Worm (Caenorhabditis elegans) whole organism, L3 larva: ENCODE results near the gene nspc-5.
"Not testable (repeated sequence)": the region's sequence is repeated elsewhere in the genome, so short reads cannot be mapped to it uniquely, and the experiment has no call there.

Experiments
- R02D3.7 ChIP-seq: fragments of 150-350 bp; optimal IDR thresholded peaks from 2 replicates; lab custom pipeline; 2014; ENCODE audit warnings: missing biosample characterization, missing genetic modification characterization
- ZK546.5 ChIP-seq: sonication (generic microtip); optimal IDR thresholded peaks from 2 replicates; lab custom pipeline; 2017; ENCODE audit warnings: missing biosample characterization, missing genetic modification characterization
- aly-2 ChIP-seq: fragments of 150-350 bp; optimal IDR thresholded peaks from 2 replicates; lab custom pipeline; 2014; ENCODE audit warnings: missing biosample characterization, missing genetic modification characterization
- ama-1 ChIP-seq: fragments of 150-350 bp; optimal IDR thresholded peaks from 2 replicates; lab custom pipeline; 2018
- ceh-16 ChIP-seq: sonication (generic microtip); optimal IDR thresholded peaks from 2 replicates; lab custom pipeline; 2017; ENCODE audit warnings: missing biosample characterization, missing genetic modification characterization
- ceh-28 ChIP-seq: fragments of 150-350 bp; optimal IDR thresholded peaks from 2 replicates; lab custom pipeline; 2014; ENCODE audit warnings: missing biosample characterization, missing genetic modification reagents, missing genetic modification characterization
- ceh-9 ChIP-seq: sonication (generic microtip); optimal IDR thresholded peaks from 2 replicates; lab custom pipeline; 2018; ENCODE audit warnings: missing biosample characterization, missing genetic modification characterization
- egl-5 ChIP-seq: fragments of 150-350 bp; optimal IDR thresholded peaks from 2 replicates; lab custom pipeline; 2017; ENCODE audit warnings: missing biosample characterization, missing genetic modification reagents, missing genetic modification characterization, inconsistent platforms
- elt-1 ChIP-seq: fragments of 150-350 bp; optimal IDR thresholded peaks from 2 replicates; lab custom pipeline; 2014; ENCODE audit warnings: missing biosample characterization, missing genetic modification characterization
- elt-2 ChIP-seq: sonication (generic microtip); optimal IDR thresholded peaks from 2 replicates; lab custom pipeline; 2016; ENCODE audit warnings: missing genetic modification reagents, mild to moderate bottlenecking, missing genetic modification characterization, missing compliant biosample characterization
- elt-3 ChIP-seq, 3 experiments: fragments of 150-350 bp in 1 of 3; sonication (generic microtip) in 2 of 3; optimal IDR thresholded peaks; 2 replicates in 2 of 3; 4 replicates in 1 of 3; lab custom pipeline; 2014 to 2017; ENCODE audit warnings: missing biosample characterization in 3 of 3, missing genetic modification characterization in 3 of 3
- eor-1 ChIP-seq, 2 experiments: fragments of 150-350 bp; optimal IDR thresholded peaks; 2 replicates each; lab custom pipeline; 2014 to 2018; ENCODE audit warnings: missing biosample characterization in 2 of 2, missing genetic modification characterization in 2 of 2
- fkh-10 ChIP-seq: sonication (generic microtip); optimal IDR thresholded peaks from 2 replicates; lab custom pipeline; 2017; ENCODE audit warnings: missing biosample characterization, missing genetic modification reagents, missing genetic modification characterization
- fos-1 ChIP-seq: fragments of 150-350 bp; optimal IDR thresholded peaks from 2 replicates; lab custom pipeline; 2014; ENCODE audit warnings: missing biosample characterization, missing genetic modification characterization
- jun-1 ChIP-seq: fragments of 150-350 bp; optimal IDR thresholded peaks from 2 replicates; lab custom pipeline; 2014; ENCODE audit warnings: missing biosample characterization, missing genetic modification reagents, missing genetic modification characterization
- lin-39 ChIP-seq: fragments of 150-350 bp; optimal IDR thresholded peaks from 2 replicates; lab custom pipeline; 2018; ENCODE audit warnings: missing biosample characterization, missing genetic modification reagents, missing genetic modification characterization
- lsy-12 ChIP-seq: sonication (generic microtip); optimal IDR thresholded peaks from 2 replicates; lab custom pipeline; 2016; ENCODE audit warnings: mild to moderate bottlenecking, missing genetic modification characterization, missing compliant biosample characterization
- mdl-1 ChIP-seq: fragments of 150-350 bp; optimal IDR thresholded peaks from 2 replicates; lab custom pipeline; 2014; ENCODE audit warnings: missing biosample characterization, missing genetic modification characterization
- mml-1 ChIP-seq: fragments of 150-350 bp; sonication (generic microtip); optimal IDR thresholded peaks from 3 replicates; lab custom pipeline; 2014; ENCODE audit warnings: missing biosample characterization, missing genetic modification characterization
- nfya-1 ChIP-seq: sonication (generic microtip); optimal IDR thresholded peaks from 2 replicates; lab custom pipeline; 2017; ENCODE audit warnings: missing genetic modification characterization, mild to moderate bottlenecking, missing compliant biosample characterization, antibody characterized with exemption, moderate library complexity; ENCODE audit not compliant: insufficient read depth
- nhr-11 ChIP-seq: fragments of 150-350 bp; optimal IDR thresholded peaks from 2 replicates; lab custom pipeline; 2014; ENCODE audit warnings: missing biosample characterization, missing genetic modification characterization
- nhr-25 ChIP-seq: sonication (generic microtip); optimal IDR thresholded peaks from 2 replicates; lab custom pipeline; 2017; ENCODE audit warnings: missing biosample characterization, missing genetic modification characterization
- nhr-28 ChIP-seq: fragments of 150-350 bp; optimal IDR thresholded peaks from 2 replicates; lab custom pipeline; 2014; ENCODE audit warnings: missing biosample characterization, missing genetic modification characterization
- nhr-67 ChIP-seq: fragments of 150-350 bp; optimal IDR thresholded peaks from 2 replicates; lab custom pipeline; 2014; ENCODE audit warnings: missing biosample characterization, missing genetic modification characterization
- nhr-76 ChIP-seq: fragments of 150-350 bp; sonication (generic microtip); optimal IDR thresholded peaks from 5 replicates; lab custom pipeline; 2014; ENCODE audit warnings: missing biosample characterization, missing genetic modification characterization
- nhr-77 ChIP-seq: fragments of 150-350 bp; optimal IDR thresholded peaks from 2 replicates; lab custom pipeline; 2014; ENCODE audit warnings: missing biosample characterization, missing genetic modification characterization
- pha-4 ChIP-seq: fragments of 150-350 bp; optimal IDR thresholded peaks from 2 replicates; lab custom pipeline; 2014; ENCODE audit warnings: missing biosample characterization, missing genetic modification reagents, missing genetic modification characterization
- pqm-1 ChIP-seq: fragments of 150-350 bp; optimal IDR thresholded peaks from 2 replicates; lab custom pipeline; 2017; ENCODE audit warnings: missing biosample characterization, missing genetic modification characterization, inconsistent platforms
- sea-2 ChIP-seq: fragments of 150-350 bp; sonication (generic microtip); optimal IDR thresholded peaks from 4 replicates; lab custom pipeline; 2014; ENCODE audit warnings: missing biosample characterization, missing genetic modification reagents, missing genetic modification characterization
- tbx-2 ChIP-seq: sonication (generic microtip); optimal IDR thresholded peaks from 2 replicates; lab custom pipeline; 2016; ENCODE audit warnings: mild to moderate bottlenecking, missing genetic modification characterization, missing compliant biosample characterization
- unc-39 ChIP-seq: sonication (generic microtip); optimal IDR thresholded peaks from 4 replicates; lab custom pipeline; 2017; ENCODE audit warnings: missing biosample characterization, missing genetic modification characterization
- unc-62 ChIP-seq: fragments of 150-350 bp; sonication (generic microtip); optimal IDR thresholded peaks from 4 replicates; lab custom pipeline; 2014; ENCODE audit warnings: missing biosample characterization, missing genetic modification reagents, missing genetic modification characterization
- zag-1 ChIP-seq: fragments of 150-350 bp; optimal IDR thresholded peaks from 2 replicates; lab custom pipeline; 2014; ENCODE audit warnings: missing biosample characterization, missing genetic modification characterization
- ztf-11 ChIP-seq: fragments of 150-350 bp; optimal IDR thresholded peaks from 2 replicates; lab custom pipeline; 2014; ENCODE audit warnings: missing biosample characterization, missing genetic modification characterization

Gene nspc-5

DNA sequence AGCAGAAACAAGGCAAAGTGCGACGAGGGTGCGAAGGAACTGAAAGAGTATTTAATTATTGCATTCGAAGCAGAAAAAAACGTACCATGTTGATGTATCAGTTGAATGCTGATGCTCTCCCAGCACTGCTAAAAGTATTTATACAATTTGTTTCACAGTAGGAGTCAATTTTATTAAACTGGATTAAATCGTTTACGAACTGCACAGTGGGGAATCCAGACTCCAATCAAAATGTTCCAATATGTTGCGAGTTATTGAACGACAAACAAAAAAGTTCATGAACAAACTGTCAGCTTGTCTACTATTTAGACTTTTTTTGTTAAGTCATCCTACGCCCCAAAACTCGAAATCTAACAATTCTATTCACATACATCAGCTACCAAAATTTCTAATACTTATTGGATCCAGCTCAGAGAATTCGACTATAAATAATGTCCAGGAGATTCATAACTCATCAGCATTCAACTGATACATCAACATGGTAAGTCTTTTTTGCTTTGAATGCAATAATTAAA lies at the start of gene nspc-5, which contains the start of gene nspc-4:
Gene nspc-5 (plus strand): TSS at position 465 of the 515 bp plus-strand sequence.
Gene nspc-4 (minus strand): TSS at position 101 of the 515 bp plus-strand sequence.
- not testable (repeated sequence) for TF ChIP-seq ceh-28, pha-4, egl-5 (tag; lab: Kevin White, UChicago)

DNA sequence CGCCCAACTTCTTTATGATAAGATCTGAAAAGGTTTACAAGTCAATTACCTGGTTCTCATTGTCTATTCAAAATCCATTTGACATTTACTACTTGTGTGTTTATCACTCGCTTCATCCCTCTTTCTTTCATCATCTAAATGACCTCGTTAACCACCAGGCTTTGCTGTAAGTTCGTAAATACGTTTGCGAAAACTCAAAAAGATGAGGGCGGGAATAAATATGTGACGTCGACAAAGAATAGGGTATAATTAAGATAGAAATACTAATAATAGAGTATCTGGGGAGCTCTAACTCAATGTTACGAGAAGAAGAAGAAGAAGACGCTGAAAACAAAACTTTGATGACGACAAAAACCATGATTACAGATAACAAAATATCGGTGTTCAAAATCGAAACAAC lies 49.1 kb upstream of the nspc-5 start:
- TF ChIP-seq elt-2 (no peak), R02D3.7 (tag; lab: Kevin White, UChicago) (no peak), mdl-1 (no peak), egl-5 (tag; lab: Kevin White, UChicago) (no peak), eor-1 (tag; optimal IDR thresholded peaks at IDR 0.05; lab: Kevin White, UChicago) (no peak), fos-1 (tag; lab: Kevin White, UChicago) (no peak), elt-3 (tag; optimal IDR thresholded peaks at IDR 0.05; lab: Kevin White, UChicago) (no peak), nhr-28 (tag; lab: Kevin White, UChicago) (no peak), aly-2 (tag; lab: Kevin White, UChicago) (no peak)

DNA sequence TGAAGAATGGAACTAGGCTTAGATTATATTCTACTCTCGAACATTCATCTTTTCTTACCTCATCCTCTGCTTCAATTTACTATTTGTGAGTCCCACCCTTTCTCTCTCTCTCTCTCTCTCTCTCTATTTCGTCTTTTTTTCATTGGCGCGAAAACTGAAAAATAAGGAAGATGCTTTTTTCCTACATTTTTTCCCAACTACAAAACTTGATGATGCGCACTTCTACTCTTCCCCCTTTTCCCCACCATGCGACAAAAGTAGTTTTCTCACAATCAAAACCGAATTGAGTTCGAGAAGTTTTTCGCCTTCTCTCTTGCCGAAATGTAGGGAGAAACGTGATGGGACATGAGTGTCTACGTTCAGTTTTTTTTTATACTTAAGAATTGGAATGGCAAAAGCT lies 48.6 kb upstream of the nspc-5 start:
- TF ChIP-seq ZK546.5 (tag; lab: Kevin White, UChicago) = no peak
- TF ChIP-seq nfya-1 (tag; lab: Kevin White, UChicago) = peak; percentile 1
- peak; percentile 79 for TF ChIP-seq fkh-10 (GFP tag; lab: Kevin White, UChicago)

DNA sequence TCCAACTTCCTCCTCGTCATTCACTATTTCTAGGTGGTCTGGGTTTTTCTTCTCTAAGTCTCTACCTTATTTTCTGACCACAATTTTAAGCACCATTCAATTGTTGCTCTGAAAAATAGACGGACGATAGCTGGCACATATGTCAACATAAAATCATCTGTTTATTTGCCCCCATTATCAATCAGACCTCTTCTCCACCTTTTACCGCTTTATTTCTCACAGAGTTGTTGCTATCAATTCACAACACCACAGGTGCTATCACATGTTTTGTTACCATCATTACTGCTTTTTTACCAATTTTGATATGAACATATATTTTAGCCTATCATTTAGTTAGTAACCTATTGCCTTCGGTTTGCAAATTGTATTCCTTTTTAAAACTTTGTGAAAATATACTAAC lies 45.8 kb upstream of the nspc-5 start:
- TF ChIP-seq tbx-2 = no peak
- no peak for TF ChIP-seq nfya-1 (tag; lab: Kevin White, UChicago)
- no peak for TF ChIP-seq unc-39
- peak; percentile 17 for TF ChIP-seq pqm-1
- peak; percentile 80 for TF ChIP-seq pha-4 (tag; lab: Kevin White, UChicago)
- peak; percentile 41 for TF ChIP-seq elt-2
- peak; percentile 1 for TF ChIP-seq jun-1
- TF ChIP-seq lin-39 (tag; lab: Kevin White, UChicago) = no peak

DNA sequence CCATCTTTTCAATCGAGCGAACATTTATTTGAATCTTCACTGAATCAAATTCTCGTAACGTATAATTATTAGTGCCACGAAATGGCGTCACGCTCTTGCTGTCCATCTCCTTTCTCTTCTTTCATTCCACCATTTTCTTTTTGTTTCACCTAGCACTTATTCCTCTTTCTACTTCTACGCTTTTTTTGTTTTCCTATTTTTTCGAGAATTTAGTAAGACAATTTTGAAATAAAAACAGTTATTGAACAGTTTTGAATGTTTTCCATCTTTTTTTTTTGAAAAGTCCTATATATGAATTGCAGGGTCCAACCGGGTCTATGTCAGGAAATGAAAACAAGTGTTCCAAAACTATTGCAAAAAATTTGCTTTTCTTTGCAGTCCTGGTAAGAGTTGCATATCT lies 43.5 kb upstream of the nspc-5 start, which contains the start of gene T01B10.5:
Gene T01B10.5 (plus strand): TSS at position 301 of the 400 bp plus-strand sequence.
- TF ChIP-seq ztf-11 = no peak
- no peak for TF ChIP-seq nhr-67 (tag; lab: Kevin White, UChicago)
- TF ChIP-seq pha-4 (tag; lab: Kevin White, UChicago) = no peak
- no peak for TF ChIP-seq sea-2 (GFP tag; lab: Kevin White, UChicago)
- no peak for TF ChIP-seq nhr-77 (tag; lab: Kevin White, UChicago)
- TF ChIP-seq mml-1 = no peak
- TF ChIP-seq nfya-1 (tag; lab: Kevin White, UChicago) = no peak
- TF ChIP-seq zag-1 (tag; lab: Kevin White, UChicago) = no peak

ce11 chrX:8499721-8500120 lies 38.8 kb upstream of the nspc-5 start, which contains the start of gene grd-14:
grd-14 (plus strand) TSS chrX:8500021.
- TF ChIP-seq ama-1 (no peak), eor-1 (tag; optimal IDR thresholded peaks at IDR 0.05; lab: Kevin White, UChicago) (no peak), ceh-16 (tag; lab: Kevin White, UChicago) (no peak), nhr-76 (tag; lab: Kevin White, UChicago) (no peak), ceh-9 (tag; lab: Kevin White, UChicago) (no peak), elt-3 (tag; optimal IDR thresholded peaks at IDR 0.05; lab: Kevin White, UChicago) (no peak), lsy-12 (no peak), nhr-25 (peak; percentile 60)

DNA sequence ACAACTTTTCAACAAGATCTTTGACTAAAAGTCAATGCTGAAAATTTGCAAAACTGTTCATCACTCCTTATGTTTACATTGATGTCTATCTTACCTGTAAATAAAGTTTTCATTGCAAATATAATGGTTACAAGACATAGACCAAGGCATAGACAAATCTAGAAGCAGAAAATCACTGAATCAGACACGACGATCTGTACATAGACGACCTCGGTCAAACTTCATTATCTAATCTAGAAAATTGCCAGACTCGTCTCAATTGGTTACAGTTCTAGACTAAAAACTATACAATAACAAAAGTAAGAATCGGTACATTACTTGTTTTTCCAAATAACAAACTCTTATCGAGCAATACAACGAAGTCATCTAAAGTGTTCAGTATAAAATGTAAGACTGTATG lies 37.6 kb upstream of the nspc-5 start, which contains the start of gene grd-4:
Gene grd-4 (plus strand): TSS at position 301 of the 400 bp plus-strand sequence.
- no peak for TF ChIP-seq unc-62 (GFP tag; lab: Kevin White, UChicago)
- peak; percentile 77 for TF ChIP-seq elt-1 (tag; lab: Kevin White, UChicago)
- peak; percentile 49 for TF ChIP-seq nhr-25
- no peak for TF ChIP-seq nhr-11 (tag; lab: Kevin White, UChicago)
